In genomic region chr2L:3804641-3805273, dm6 we compare ENCODE assay signal across 1 fruit fly cellular context.
A peak's percentile ranks its signal among the peaks of the same experiment; 100 is the strongest.
TF ChIP-seq lines count a peak whose summit lies in the region.

No protein-coding gene starts in this region.

TF ChIP-seq in whole organism, embryonic, 481 proteins besides CTCF, POLR2A, EP300 and RAD21 (continued from another document and continues in another):
- TF ChIP-seq vnd (GFP tag; IDR thresholded peaks at IDR 0.05; lab: Robert Waterston, UW; ENCODE audit: partially characterized antibody) (no peak), CoRest (tag; optimal IDR thresholded peaks at IDR 0.05; lab: Kevin White, UChicago) (peak; percentile 99), cato (GFP tag; optimal IDR thresholded peaks at IDR 0.05; lab: Kevin White, UChicago; ENCODE audit: borderline replicate concordance) (peak; percentile 95), lab (GFP tag; optimal IDR thresholded peaks at IDR 0.05; lab: Kevin White, UChicago) (peak; percentile 99), org-1 (GFP tag; optimal IDR thresholded peaks at IDR 0.05; lab: Kevin White, UChicago) (peak; percentile 98), CG10274 (GFP tag; optimal IDR thresholded peaks at IDR 0.05; lab: Kevin White, UChicago) (peak; percentile 91), Rx (GFP tag; IDR thresholded peaks at IDR 0.05; lab: Robert Waterston, UW) (peak; percentile 96), fd102C (GFP tag; optimal IDR thresholded peaks at IDR 0.05; lab: Kevin White, UChicago) (peak; percentile 54), D (optimal IDR thresholded peaks at IDR 0.05; lab: Kevin White, UChicago) (no peak), D (GFP tag; optimal IDR thresholded peaks at IDR 0.05; lab: Kevin White, UChicago) (peak; percentile 99), CG8290 (GFP tag; optimal IDR thresholded peaks at IDR 0.05; lab: Kevin White, UChicago) (peak; percentile 92), CG8290 (tag; optimal IDR thresholded peaks at IDR 0.05; lab: Kevin White, UChicago) (peak; percentile 91 to 99), CG5180 (GFP tag; optimal IDR thresholded peaks at IDR 0.05; lab: Kevin White, UChicago) (peak; percentile 94), nmo (GFP tag; optimal IDR thresholded peaks at IDR 0.05; lab: Kevin White, UChicago) (peak; percentile 99), pros (GFP tag; optimal IDR thresholded peaks at IDR 0.05; lab: Kevin White, UChicago) (peak; percentile 78), zf30C (GFP tag; optimal IDR thresholded peaks at IDR 0.05; lab: Kevin White, UChicago) (no peak), CG14050 (GFP tag; IDR thresholded peaks at IDR 0.05; lab: Robert Waterston, UW) (peak; percentile 96), CG12769 (tag; optimal IDR thresholded peaks at IDR 0.05; lab: Kevin White, UChicago) (peak; percentile 99), abd-A (tag; optimal IDR thresholded peaks at IDR 0.05; lab: Kevin White, UChicago) (peak; percentile 98), CG10565 (GFP tag; optimal IDR thresholded peaks at IDR 0.05; lab: Kevin White, UChicago) (peak; percentile 93), CG12744 (GFP tag; optimal IDR thresholded peaks at IDR 0.05; lab: Kevin White, UChicago) (peak; percentile 91), CG30020 (tag; optimal IDR thresholded peaks at IDR 0.05; lab: Kevin White, UChicago) (peak; percentile 85), row (GFP tag; IDR thresholded peaks at IDR 0.05; lab: Robert Waterston, UW) (peak; percentile 99), CG31441 (GFP tag; IDR thresholded peaks at IDR 0.05; lab: Robert Waterston, UW) (peak; percentile 94), CG18011 (GFP tag; optimal IDR thresholded peaks at IDR 0.05; lab: Kevin White, UChicago) (peak; percentile 83), dysf (GFP tag; IDR thresholded peaks at IDR 0.05; lab: Robert Waterston, UW) (peak; percentile 98), gcm (GFP tag; optimal IDR thresholded peaks at IDR 0.05; lab: Kevin White, UChicago) (peak; percentile 98), Mes4 (GFP tag; optimal IDR thresholded peaks at IDR 0.05; lab: Kevin White, UChicago) (peak; percentile 99), ash1 (GFP tag; optimal IDR thresholded peaks at IDR 0.05; lab: Kevin White, UChicago) (peak; percentile 88), rib (GFP tag; IDR thresholded peaks at IDR 0.05; lab: Robert Waterston, UW) (peak; percentile 92), tll (GFP tag; optimal IDR thresholded peaks at IDR 0.05; lab: Kevin White, UChicago) (peak in 1 of 2 experiments; percentile 64), H2.0 (GFP tag; IDR thresholded peaks at IDR 0.05; lab: Robert Waterston, UW) (peak; percentile 97), Pdp1 (GFP tag; optimal IDR thresholded peaks at IDR 0.05; lab: Kevin White, UChicago) (peak; percentile 97 to 98), Dbx (GFP tag; IDR thresholded peaks at IDR 0.05; lab: Robert Waterston, UW) (peak; percentile 95), ci (GFP tag; IDR thresholded peaks at IDR 0.05; lab: Robert Waterston, UW) (peak; percentile 99), Atf-2 (GFP tag; optimal IDR thresholded peaks at IDR 0.05; lab: Kevin White, UChicago) (peak; percentile 95), CG17612 (GFP tag; IDR thresholded peaks at IDR 0.05; lab: Robert Waterston, UW) (peak; percentile 94), Doc3 (GFP tag; IDR thresholded peaks at IDR 0.05; lab: Robert Waterston, UW; ENCODE audit: partially characterized antibody) (no peak), CG32772 (GFP tag; IDR thresholded peaks at IDR 0.05; lab: Robert Waterston, UW) (peak; percentile 97), ftz-f1 (GFP tag; optimal IDR thresholded peaks at IDR 0.05; lab: Kevin White, UChicago) (peak; percentile 61), CG14667 (GFP tag; IDR thresholded peaks at IDR 0.05; lab: Robert Waterston, UW) (peak; percentile 97), Dfd (GFP tag; optimal IDR thresholded peaks at IDR 0.05; lab: Kevin White, UChicago) (no peak), CG9876 (GFP tag; optimal IDR thresholded peaks at IDR 0.05; lab: Kevin White, UChicago) (peak; percentile 94), hb (GFP tag; IDR thresholded peaks at IDR 0.05; lab: Robert Waterston, UW; ENCODE audit: partially characterized antibody) (no peak), toy (GFP tag; IDR thresholded peaks at IDR 0.05; lab: Robert Waterston, UW) (peak; percentile 91), gfzf (GFP tag; optimal IDR thresholded peaks at IDR 0.05; lab: Kevin White, UChicago) (peak; percentile 24), Elba2 (GFP tag; optimal IDR thresholded peaks at IDR 0.05; lab: Kevin White, UChicago) (peak; percentile 30), Dip2 (GFP tag; IDR thresholded peaks at IDR 0.05; lab: Robert Waterston, UW) (peak; percentile 66), mld (GFP tag; IDR thresholded peaks at IDR 0.05; lab: Robert Waterston, UW; ENCODE audit: partially characterized antibody) (no peak), bcd (GFP tag; optimal IDR thresholded peaks at IDR 0.05; lab: Kevin White, UChicago) (peak; percentile 98), Dek (tag; optimal IDR thresholded peaks at IDR 0.05; lab: Kevin White, UChicago) (peak; percentile 97), D19B (GFP tag; optimal IDR thresholded peaks at IDR 0.05; lab: Kevin White, UChicago) (peak; percentile 87), fd64A (GFP tag; optimal IDR thresholded peaks at IDR 0.05; lab: Kevin White, UChicago) (peak; percentile 99), CG30403 (GFP tag; optimal IDR thresholded peaks at IDR 0.05; lab: Kevin White, UChicago) (peak; percentile 97), Stat92E (GFP tag; optimal IDR thresholded peaks at IDR 0.05; lab: Kevin White, UChicago) (peak in 1 of 3 experiments; percentile 98), nau (GFP tag; optimal IDR thresholded peaks at IDR 0.05; lab: Kevin White, UChicago) (peak; percentile 99), Hr78 (GFP tag; optimal IDR thresholded peaks at IDR 0.05; lab: Kevin White, UChicago) (peak in 1 of 2 experiments; percentile 94), Meics (GFP tag; optimal IDR thresholded peaks at IDR 0.05; lab: Kevin White, UChicago) (peak; percentile 97), ap (GFP tag; IDR thresholded peaks at IDR 0.05; lab: Robert Waterston, UW) (peak; percentile 97), cas (GFP tag; IDR thresholded peaks at IDR 0.05; lab: Robert Waterston, UW) (peak; percentile 82), danr (GFP tag; IDR thresholded peaks at IDR 0.05; lab: Robert Waterston, UW) (peak; percentile 96), Dad (GFP tag; optimal IDR thresholded peaks at IDR 0.05; lab: Kevin White, UChicago) (peak; percentile 98), CG14965 (GFP tag; optimal IDR thresholded peaks at IDR 0.05; lab: Kevin White, UChicago; ENCODE audit: borderline replicate concordance) (peak; percentile 88), Dll (GFP tag; IDR thresholded peaks at IDR 0.05; lab: Robert Waterston, UW; ENCODE audit: partially characterized antibody) (peak; percentile 38; the same call in 1 of the 4 replicates), CG2712 (tag; optimal IDR thresholded peaks at IDR 0.05; lab: Kevin White, UChicago) (peak; percentile 99), CG18476 (GFP tag; optimal IDR thresholded peaks at IDR 0.05; lab: Kevin White, UChicago) (peak; percentile 97), CG1602 (GFP tag; optimal IDR thresholded peaks at IDR 0.05; lab: Kevin White, UChicago) (peak; percentile 95), CG18619 (GFP tag; optimal IDR thresholded peaks at IDR 0.05; lab: Kevin White, UChicago) (peak; percentile 96), CG43689 (GFP tag; IDR thresholded peaks at IDR 0.05; lab: Robert Waterston, UW) (peak; percentile 91), CG42726 (GFP tag; IDR thresholded peaks at IDR 0.05; lab: Robert Waterston, UW; ENCODE audit: partially characterized antibody) (no peak), CHES-1-like (GFP tag; optimal IDR thresholded peaks at IDR 0.05; lab: Kevin White, UChicago) (peak; percentile 98), CG12104 (GFP tag; optimal IDR thresholded peaks at IDR 0.05; lab: Kevin White, UChicago) (peak; percentile 96), unc-4 (GFP tag; IDR thresholded peaks at IDR 0.05; lab: Robert Waterston, UW; ENCODE audit: partially characterized antibody) (no peak), ase (GFP tag; IDR thresholded peaks at IDR 0.05; lab: Robert Waterston, UW) (peak; percentile 97), CG4282 (GFP tag; optimal IDR thresholded peaks at IDR 0.05; lab: Kevin White, UChicago) (peak; percentile 94), sna (GFP tag; IDR thresholded peaks at IDR 0.05; lab: Robert Waterston, UW; ENCODE audit: partially characterized antibody) (no peak), CG12219 (GFP tag; optimal IDR thresholded peaks at IDR 0.05; lab: Kevin White, UChicago) (peak; percentile 100), Fer3 (tag; optimal IDR thresholded peaks at IDR 0.05; lab: Kevin White, UChicago) (peak; percentile 98), CG14710 (tag; optimal IDR thresholded peaks at IDR 0.05; lab: Kevin White, UChicago) (peak; percentile 98), nerfin-1 (tag; optimal IDR thresholded peaks at IDR 0.05; lab: Kevin White, UChicago) (peak; percentile 98), sob (GFP tag; IDR thresholded peaks at IDR 0.05; lab: Robert Waterston, UW) (peak; percentile 97), B-H2 (GFP tag; optimal IDR thresholded peaks at IDR 0.05; lab: Kevin White, UChicago) (peak; percentile 96), CG12942 (GFP tag; optimal IDR thresholded peaks at IDR 0.05; lab: Kevin White, UChicago) (peak; percentile 95), Gsc (GFP tag; IDR thresholded peaks at IDR 0.05; lab: Robert Waterston, UW) (peak; percentile 95), CkIIα-i1 (GFP tag; IDR thresholded peaks at IDR 0.05; lab: Robert Waterston, UW) (peak; percentile 92), chif (GFP tag; optimal IDR thresholded peaks at IDR 0.05; lab: Kevin White, UChicago) (peak; percentile 98), CG10654 (GFP tag; optimal IDR thresholded peaks at IDR 0.05; lab: Kevin White, UChicago) (peak; percentile 97), zfh1 (GFP tag; IDR thresholded peaks at IDR 0.05; lab: Robert Waterston, UW) (peak; percentile 97), CG7556 (GFP tag; optimal IDR thresholded peaks at IDR 0.05; lab: Kevin White, UChicago) (peak; percentile 96), CG1024 (GFP tag; IDR thresholded peaks at IDR 0.05; lab: Robert Waterston, UW) (peak; percentile 93), ttk (GFP tag; IDR thresholded peaks at IDR 0.05; lab: Robert Waterston, UW) (peak; percentile 97), inv (GFP tag; IDR thresholded peaks at IDR 0.05; lab: Robert Waterston, UW; ENCODE audit: partially characterized antibody) (no peak), tna (GFP tag; IDR thresholded peaks at IDR 0.05; lab: Robert Waterston, UW; ENCODE audit: partially characterized antibody) (no peak), CG3995 (GFP tag; optimal IDR thresholded peaks at IDR 0.05; lab: Kevin White, UChicago) (peak; percentile 71), ranshi (GFP tag; IDR thresholded peaks at IDR 0.05; lab: Robert Waterston, UW) (peak; percentile 98), Bteb2 (GFP tag; optimal IDR thresholded peaks at IDR 0.05; lab: Kevin White, UChicago) (peak; percentile 96), run (tag; optimal IDR thresholded peaks at IDR 0.05; lab: Kevin White, UChicago) (peak; percentile 98), pfk (GFP tag; optimal IDR thresholded peaks at IDR 0.05; lab: Kevin White, UChicago) (peak; percentile 59), CG10147 (GFP tag; optimal IDR thresholded peaks at IDR 0.05; lab: Kevin White, UChicago) (peak; percentile 97), CG8478 (optimal IDR thresholded peaks at IDR 0.05; lab: Kevin White, UChicago) (no peak), CG17385 (GFP tag; optimal IDR thresholded peaks at IDR 0.05; lab: Kevin White, UChicago) (peak; percentile 99), CG7372 (GFP tag; IDR thresholded peaks at IDR 0.05; lab: Robert Waterston, UW) (peak; percentile 96), CG8089 (GFP tag; optimal IDR thresholded peaks at IDR 0.05; lab: Kevin White, UChicago) (peak; percentile 95), CG11085 (GFP tag; IDR thresholded peaks at IDR 0.05; lab: Robert Waterston, UW) (peak; percentile 88), CG10431 (GFP tag; optimal IDR thresholded peaks at IDR 0.05; lab: Kevin White, UChicago) (peak; percentile 96), gcm2 (GFP tag; optimal IDR thresholded peaks at IDR 0.05; lab: Kevin White, UChicago) (peak; percentile 92), Hmx (GFP tag; optimal IDR thresholded peaks at IDR 0.05; lab: Kevin White, UChicago) (peak; percentile 84), ham (GFP tag; IDR thresholded peaks at IDR 0.05; lab: Robert Waterston, UW) (peak; percentile 67; the same call in 1 of the 2 replicates), CG11695 (GFP tag; IDR thresholded peaks at IDR 0.05; lab: Robert Waterston, UW) (peak; percentile 100), CG8359 (GFP tag; optimal IDR thresholded peaks at IDR 0.05; lab: Kevin White, UChicago; ENCODE audit: borderline replicate concordance) (peak; percentile 95), CG7745 (tag; optimal IDR thresholded peaks at IDR 0.05; lab: Kevin White, UChicago) (peak; percentile 84), otp (GFP tag; IDR thresholded peaks at IDR 0.05; lab: Robert Waterston, UW) (peak; percentile 98), mirr (GFP tag; optimal IDR thresholded peaks at IDR 0.05; lab: Kevin White, UChicago) (peak; percentile 98), gsb (GFP tag; IDR thresholded peaks at IDR 0.05; lab: Robert Waterston, UW) (peak; percentile 94), Sox100B (GFP tag; optimal IDR thresholded peaks at IDR 0.05; lab: Kevin White, UChicago) (peak; percentile 98), NC2α (GFP tag; optimal IDR thresholded peaks at IDR 0.05; lab: Kevin White, UChicago) (peak; percentile 97), CG9727 (GFP tag; optimal IDR thresholded peaks at IDR 0.05; lab: Kevin White, UChicago) (peak; percentile 94), bigmax (GFP tag; optimal IDR thresholded peaks at IDR 0.05; lab: Kevin White, UChicago) (peak; percentile 78), ken (GFP tag; IDR thresholded peaks at IDR 0.05; lab: Robert Waterston, UW) (peak; percentile 98), Nf-YC (tag; optimal IDR thresholded peaks at IDR 0.05; lab: Kevin White, UChicago) (peak; percentile 91), chn (GFP tag; optimal IDR thresholded peaks at IDR 0.05; lab: Kevin White, UChicago) (peak; percentile 97), seq (GFP tag; IDR thresholded peaks at IDR 0.05; lab: Robert Waterston, UW) (peak; percentile 99), dimm (GFP tag; IDR thresholded peaks at IDR 0.05; lab: Robert Waterston, UW) (peak; percentile 94), bbx (GFP tag; IDR thresholded peaks at IDR 0.05; lab: Robert Waterston, UW; ENCODE audit: partially characterized antibody) (0 out of 2 replicates have a peak, but pooled peaks have one; percentile 10), ab (GFP tag; optimal IDR thresholded peaks at IDR 0.05; lab: Kevin White, UChicago) (peak; percentile 93), Scr (GFP tag; IDR thresholded peaks at IDR 0.05; lab: Robert Waterston, UW; ENCODE audit: partially characterized antibody) (0 out of 2 replicates have a peak, but pooled peaks have one; percentile 25), zen2 (GFP tag; IDR thresholded peaks at IDR 0.05; lab: Robert Waterston, UW; ENCODE audit: partially characterized antibody) (no peak), CG12299 (tag; optimal IDR thresholded peaks at IDR 0.05; lab: Kevin White, UChicago) (peak; percentile 98)
